Worm (Caenorhabditis elegans) whole organism, L3 larva: ENCODE measurements around the gene F56C4.4.

Experiments
- ZK546.5 ChIP-seq: sonication (generic microtip); optimal IDR thresholded peaks from 2 replicates; lab custom pipeline; 2017; ENCODE audit warnings: missing biosample characterization, missing genetic modification characterization
- aly-2 ChIP-seq: fragments of 150-350 bp; optimal IDR thresholded peaks from 2 replicates; lab custom pipeline; 2014; ENCODE audit warnings: missing biosample characterization, missing genetic modification characterization
- ama-1 ChIP-seq: fragments of 150-350 bp; optimal IDR thresholded peaks from 2 replicates; lab custom pipeline; 2018
- ceh-16 ChIP-seq: sonication (generic microtip); optimal IDR thresholded peaks from 2 replicates; lab custom pipeline; 2017; ENCODE audit warnings: missing biosample characterization, missing genetic modification characterization
- ceh-28 ChIP-seq: fragments of 150-350 bp; optimal IDR thresholded peaks from 2 replicates; lab custom pipeline; 2014; ENCODE audit warnings: missing biosample characterization, missing genetic modification reagents, missing genetic modification characterization
- ceh-82 ChIP-seq: fragments of 150-350 bp; optimal IDR thresholded peaks from 2 replicates; lab custom pipeline; 2014; ENCODE audit warnings: missing biosample characterization, missing genetic modification characterization
- egl-27 ChIP-seq: sonication (generic microtip); optimal IDR thresholded peaks from 4 replicates; lab custom pipeline; 2017; ENCODE audit warnings: missing biosample characterization, missing genetic modification reagents, missing genetic modification characterization
- egl-5 ChIP-seq: fragments of 150-350 bp; optimal IDR thresholded peaks from 2 replicates; lab custom pipeline; 2017; ENCODE audit warnings: missing biosample characterization, missing genetic modification reagents, missing genetic modification characterization, inconsistent platforms
- elt-1 ChIP-seq: fragments of 150-350 bp; optimal IDR thresholded peaks from 2 replicates; lab custom pipeline; 2014; ENCODE audit warnings: missing biosample characterization, missing genetic modification characterization
- elt-2 ChIP-seq: sonication (generic microtip); optimal IDR thresholded peaks from 2 replicates; lab custom pipeline; 2016; ENCODE audit warnings: missing genetic modification reagents, mild to moderate bottlenecking, missing genetic modification characterization, missing compliant biosample characterization
- elt-3 ChIP-seq, 3 experiments: fragments of 150-350 bp in 1 of 3; sonication (generic microtip) in 2 of 3; optimal IDR thresholded peaks; 2 replicates in 2 of 3; 4 replicates in 1 of 3; lab custom pipeline; 2014 to 2017; ENCODE audit warnings: missing biosample characterization in 3 of 3, missing genetic modification characterization in 3 of 3
- fkh-10 ChIP-seq: sonication (generic microtip); optimal IDR thresholded peaks from 2 replicates; lab custom pipeline; 2017; ENCODE audit warnings: missing biosample characterization, missing genetic modification reagents, missing genetic modification characterization
- fkh-2 ChIP-seq: fragments of 150-350 bp; optimal IDR thresholded peaks from 2 replicates; lab custom pipeline; 2014; ENCODE audit warnings: missing biosample characterization, missing genetic modification reagents, missing genetic modification characterization
- fos-1 ChIP-seq: fragments of 150-350 bp; optimal IDR thresholded peaks from 2 replicates; lab custom pipeline; 2014; ENCODE audit warnings: missing biosample characterization, missing genetic modification characterization
- hmg-11 ChIP-seq: sonication (generic microtip); optimal IDR thresholded peaks from 2 replicates; lab custom pipeline; 2016; ENCODE audit warnings: missing genetic modification characterization, missing compliant biosample characterization
- jun-1 ChIP-seq: fragments of 150-350 bp; optimal IDR thresholded peaks from 2 replicates; lab custom pipeline; 2014; ENCODE audit warnings: missing biosample characterization, missing genetic modification reagents, missing genetic modification characterization
- lin-15B ChIP-seq: fragments of 150-350 bp; optimal IDR thresholded peaks from 2 replicates; lab custom pipeline; 2014; ENCODE audit warnings: missing biosample characterization, missing genetic modification characterization
- lin-39 ChIP-seq: fragments of 150-350 bp; optimal IDR thresholded peaks from 2 replicates; lab custom pipeline; 2018; ENCODE audit warnings: missing biosample characterization, missing genetic modification reagents, missing genetic modification characterization
- lsy-12 ChIP-seq: sonication (generic microtip); optimal IDR thresholded peaks from 2 replicates; lab custom pipeline; 2016; ENCODE audit warnings: mild to moderate bottlenecking, missing genetic modification characterization, missing compliant biosample characterization
- mml-1 ChIP-seq: fragments of 150-350 bp; sonication (generic microtip); optimal IDR thresholded peaks from 3 replicates; lab custom pipeline; 2014; ENCODE audit warnings: missing biosample characterization, missing genetic modification characterization
- nhr-11 ChIP-seq: fragments of 150-350 bp; optimal IDR thresholded peaks from 2 replicates; lab custom pipeline; 2014; ENCODE audit warnings: missing biosample characterization, missing genetic modification characterization
- nhr-237 ChIP-seq: fragments of 150-350 bp; optimal IDR thresholded peaks from 2 replicates; lab custom pipeline; 2014; ENCODE audit warnings: missing biosample characterization, missing genetic modification characterization
- nhr-28 ChIP-seq: fragments of 150-350 bp; optimal IDR thresholded peaks from 2 replicates; lab custom pipeline; 2014; ENCODE audit warnings: missing biosample characterization, missing genetic modification characterization
- nhr-67 ChIP-seq: fragments of 150-350 bp; optimal IDR thresholded peaks from 2 replicates; lab custom pipeline; 2014; ENCODE audit warnings: missing biosample characterization, missing genetic modification characterization
- nhr-76 ChIP-seq: fragments of 150-350 bp; sonication (generic microtip); optimal IDR thresholded peaks from 5 replicates; lab custom pipeline; 2014; ENCODE audit warnings: missing biosample characterization, missing genetic modification characterization
- pha-4 ChIP-seq: fragments of 150-350 bp; optimal IDR thresholded peaks from 2 replicates; lab custom pipeline; 2014; ENCODE audit warnings: missing biosample characterization, missing genetic modification reagents, missing genetic modification characterization
- pqm-1 ChIP-seq: fragments of 150-350 bp; optimal IDR thresholded peaks from 2 replicates; lab custom pipeline; 2017; ENCODE audit warnings: missing biosample characterization, missing genetic modification characterization, inconsistent platforms
- sea-2 ChIP-seq: fragments of 150-350 bp; sonication (generic microtip); optimal IDR thresholded peaks from 4 replicates; lab custom pipeline; 2014; ENCODE audit warnings: missing biosample characterization, missing genetic modification reagents, missing genetic modification characterization
- skn-1 ChIP-seq: fragments of 150-350 bp; optimal IDR thresholded peaks from 2 replicates; lab custom pipeline; 2014; ENCODE audit warnings: missing biosample characterization, missing genetic modification characterization
- snpc-4 ChIP-seq: fragments of 150-350 bp; optimal IDR thresholded peaks from 2 replicates; lab custom pipeline; 2014; ENCODE audit warnings: missing biosample characterization, missing genetic modification characterization
- tbx-2 ChIP-seq: sonication (generic microtip); optimal IDR thresholded peaks from 2 replicates; lab custom pipeline; 2016; ENCODE audit warnings: mild to moderate bottlenecking, missing genetic modification characterization, missing compliant biosample characterization
- unc-39 ChIP-seq: sonication (generic microtip); optimal IDR thresholded peaks from 4 replicates; lab custom pipeline; 2017; ENCODE audit warnings: missing biosample characterization, missing genetic modification characterization
- ztf-11 ChIP-seq: fragments of 150-350 bp; optimal IDR thresholded peaks from 2 replicates; lab custom pipeline; 2014; ENCODE audit warnings: missing biosample characterization, missing genetic modification characterization
- ztf-4 ChIP-seq: fragments of 150-350 bp; optimal IDR thresholded peaks from 2 replicates; lab custom pipeline; 2014; ENCODE audit warnings: missing biosample characterization, missing genetic modification characterization

F56C4.4 gene

ce11 chrIV:10609920-10610319, 21.1 kb downstream of the F56C4.4 start:
- TF ChIP-seq ceh-82 (tag; lab: Kevin White, UChicago) (no peak), elt-1 (tag; lab: Kevin White, UChicago) (no peak), egl-5 (tag; lab: Kevin White, UChicago) (no peak), fkh-10 (GFP tag; lab: Kevin White, UChicago) (no peak), nhr-11 (tag; lab: Kevin White, UChicago) (no peak)

- TF ChIP-seq ceh-28 (tag; lab: Kevin White, UChicago), result no peak
- no peak for TF ChIP-seq snpc-4 (tag; lab: Kevin White, UChicago)
- TF ChIP-seq mml-1 (tag; lab: Kevin White, UChicago), result no peak
- TF ChIP-seq unc-39 (tag; lab: Kevin White, UChicago), result no peak
- no peak for TF ChIP-seq pha-4 (tag; lab: Kevin White, UChicago)
- no peak for TF ChIP-seq nhr-67
- no peak for TF ChIP-seq ceh-16 (tag; lab: Kevin White, UChicago)
- no peak for TF ChIP-seq fos-1 (tag; lab: Kevin White, UChicago)
- no peak for TF ChIP-seq hmg-11 (tag; lab: Kevin White, UChicago)
- TF ChIP-seq lsy-12 (tag; lab: Kevin White, UChicago), result no peak
- TF ChIP-seq pqm-1, result no peak
- TF ChIP-seq lin-15B (tag; lab: Kevin White, UChicago), result no peak
- no peak for TF ChIP-seq ceh-82 (tag; lab: Kevin White, UChicago)
- no peak for TF ChIP-seq egl-27 (tag; lab: Kevin White, UChicago)
- TF ChIP-seq, all 47 proteins: peak for 0
These were observed 22.8 kb downstream of the F56C4.4 start, which contains the start of gene R09H10.6 for ce11 chrIV:10608275-10608674. Gene R09H10.6 (plus strand): TSS chrIV:10608575.

DNA sequence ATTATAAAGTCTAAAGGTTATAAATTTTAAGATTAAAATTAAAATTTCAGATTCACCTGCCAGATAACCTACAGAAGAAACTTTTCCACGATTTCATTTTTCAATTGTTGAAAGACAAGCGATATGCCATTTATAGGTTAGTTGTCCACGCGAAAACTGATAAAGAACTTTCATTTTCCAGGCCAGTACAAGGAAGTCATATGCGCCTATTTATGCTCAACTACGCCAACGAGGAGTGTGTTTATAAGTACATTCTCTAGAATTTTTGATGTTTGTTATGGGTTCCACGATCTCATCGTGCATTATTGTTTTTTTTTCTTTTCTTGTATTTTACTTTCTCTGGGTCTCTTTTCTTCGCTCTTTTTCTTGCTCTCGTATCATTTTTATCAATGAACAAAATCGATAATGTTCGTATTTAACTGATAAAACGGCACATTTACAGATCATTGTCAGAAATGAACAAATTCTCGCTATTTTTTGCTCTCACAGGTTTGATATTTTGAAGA, 24.4 kb downstream of the F56C4.4 start, which contains the start of gene R09H10.3:
Gene R09H10.3, plus strand, starts transcription at position 456 of the 506 bp plus-strand sequence.
- TF ChIP-seq nhr-28 (tag; lab: Kevin White, UChicago), result no peak
- TF ChIP-seq pqm-1, result peak; percentile 19
- no peak for TF ChIP-seq jun-1 (tag; lab: Kevin White, UChicago)
- TF ChIP-seq tbx-2 (tag; lab: Kevin White, UChicago), result no peak
- TF ChIP-seq nhr-67, result no peak
- TF ChIP-seq nhr-237, result no peak
- no peak for TF ChIP-seq ztf-4
- TF ChIP-seq aly-2 (tag; lab: Kevin White, UChicago), result no peak
- TF ChIP-seq sea-2, result no peak
- peak; percentile 77 for TF ChIP-seq elt-2 (tag; lab: Kevin White, UChicago)
- TF ChIP-seq nhr-76 (tag; lab: Kevin White, UChicago), result no peak
- TF ChIP-seq snpc-4 (tag; lab: Kevin White, UChicago), result no peak
- no peak for TF ChIP-seq ama-1
- TF ChIP-seq hmg-11 (tag; lab: Kevin White, UChicago), result no peak
- no peak for TF ChIP-seq pha-4 (tag; lab: Kevin White, UChicago)
- no peak for TF ChIP-seq ceh-28 (tag; lab: Kevin White, UChicago)

DNA sequence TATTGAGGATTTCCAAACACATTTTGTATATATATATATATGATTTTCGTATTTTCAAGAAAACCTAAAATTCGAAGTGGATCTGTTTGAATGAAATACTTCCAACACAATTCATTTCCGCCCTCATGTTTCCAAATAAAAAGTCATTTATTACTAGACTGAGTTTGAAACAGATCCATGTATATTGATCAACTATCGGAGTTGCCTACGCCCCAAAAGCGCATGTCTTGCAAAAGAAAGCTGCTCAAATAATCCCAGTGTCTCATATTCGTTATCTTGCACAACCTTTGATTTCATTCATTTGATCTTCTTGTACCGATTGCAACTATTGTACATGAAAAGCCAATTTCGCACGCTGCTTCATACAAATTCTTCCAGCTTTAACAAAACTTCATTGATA, 28.4 kb downstream of the F56C4.4 start, which contains the start of gene R09H10.2:
Gene R09H10.2, plus strand, starts transcription at position 301 of the 400 bp plus-strand sequence.
- no peak for TF ChIP-seq mml-1 (tag; lab: Kevin White, UChicago)
- no peak for TF ChIP-seq ceh-82 (tag; lab: Kevin White, UChicago)
- TF ChIP-seq aly-2 (tag; lab: Kevin White, UChicago), result no peak
- no peak for TF ChIP-seq sea-2
- TF ChIP-seq lin-39 (tag; lab: Kevin White, UChicago), result no peak
- no peak for TF ChIP-seq skn-1
- TF ChIP-seq nhr-28 (tag; lab: Kevin White, UChicago), result no peak
- no peak for TF ChIP-seq nhr-237
- no peak for TF ChIP-seq ZK546.5 (tag; lab: Kevin White, UChicago)
- no peak for TF ChIP-seq lsy-12 (tag; lab: Kevin White, UChicago)
- no peak for TF ChIP-seq tbx-2 (tag; lab: Kevin White, UChicago)

ce11 chrIV:10599983-10600382, 31.1 kb downstream of the F56C4.4 start, which contains the start of gene R09H10.1:
Gene R09H10.1 (plus strand): TSS chrIV:10600283.
- TF ChIP-seq egl-5 (tag; lab: Kevin White, UChicago) (no peak), elt-3 (tag; optimal IDR thresholded peaks at IDR 0.05; lab: Kevin White, UChicago) (no peak), egl-27 (tag; lab: Kevin White, UChicago) (no peak), lin-39 (tag; lab: Kevin White, UChicago) (no peak), hmg-11 (tag; lab: Kevin White, UChicago) (no peak), pha-4 (tag; lab: Kevin White, UChicago) (no peak), pqm-1 (no peak), sea-2 (no peak), jun-1 (tag; lab: Kevin White, UChicago) (no peak), nhr-11 (tag; lab: Kevin White, UChicago) (no peak), fkh-2 (tag; lab: Kevin White, UChicago) (no peak), fkh-10 (GFP tag; lab: Kevin White, UChicago) (no peak), ztf-11 (no peak)
- TF ChIP-seq, all 47 proteins: peak for 0
